Fruit fly (Drosophila melanogaster): ENCODE measurements around the gene CG16812.

- TF ChIP-seq psq (optimal IDR thresholded peaks at IDR 0.05) (no peak), Dll (optimal IDR thresholded peaks at IDR 0.05) (no peak)
Observed at dm6 chr2L:13236194-13236593, 13.8 kb downstream of the CG16812 start, which contains the start of gene Jhbp14.

Measured in whole organism.